3 fruit fly cellular contexts compared by ENCODE assay signal in genomic region chr2L:285596-286023, dm6.
TF ChIP-seq lines count a peak whose summit lies in the region.

No protein-coding gene starts in this region.

TF ChIP-seq in whole organism, embryonic, 481 proteins besides CTCF, POLR2A, EP300 and RAD21 (continued from another document and continues in another):
- TF ChIP-seq unc-4 (GFP tag; IDR thresholded peaks at IDR 0.05; lab: Robert Waterston, UW; ENCODE audit: partially characterized antibody) (peak; percentile 43; the same call in 1 of the 2 replicates), chm (GFP tag; IDR thresholded peaks at IDR 0.05; lab: Robert Waterston, UW) (peak; percentile 65), E2f2 (GFP tag; IDR thresholded peaks at IDR 0.05; lab: Robert Waterston, UW) (peak; percentile 49; the same call in 1 of the 2 replicates), NfI (GFP tag; optimal IDR thresholded peaks at IDR 0.05; lab: Kevin White, UChicago) (peak; percentile 54), CG11093 (GFP tag; IDR thresholded peaks at IDR 0.05; lab: Robert Waterston, UW) (no peak), CG8765 (GFP tag; IDR thresholded peaks at IDR 0.05; lab: Robert Waterston, UW) (no peak), MBD-R2 (GFP tag; IDR thresholded peaks at IDR 0.05; lab: Robert Waterston, UW) (peak; percentile 77; the same call in 1 of the 2 replicates), Taf1 (GFP tag; IDR thresholded peaks at IDR 0.05; lab: Robert Waterston, UW) (no peak), abd-A (tag; optimal IDR thresholded peaks at IDR 0.05; lab: Kevin White, UChicago) (peak; percentile 5), CG18476 (GFP tag; optimal IDR thresholded peaks at IDR 0.05; lab: Kevin White, UChicago) (peak; percentile 49), tna (GFP tag; IDR thresholded peaks at IDR 0.05; lab: Robert Waterston, UW; ENCODE audit: partially characterized antibody) (0 out of 2 replicates have a peak, but pooled peaks have one; percentile 14), CG16863 (GFP tag; optimal IDR thresholded peaks at IDR 0.05; lab: Kevin White, UChicago) (peak; percentile 34), CG4328 (GFP tag; optimal IDR thresholded peaks at IDR 0.05; lab: Kevin White, UChicago) (peak; percentile 24), luna (GFP tag; optimal IDR thresholded peaks at IDR 0.05; lab: Kevin White, UChicago) (peak; percentile 20), CG15696 (tag; optimal IDR thresholded peaks at IDR 0.05; lab: Kevin White, UChicago) (peak; percentile 7), CG8388 (GFP tag; optimal IDR thresholded peaks at IDR 0.05; lab: Kevin White, UChicago) (peak; percentile 31), esg (GFP tag; conservative IDR thresholded peaks at IDR 0.05; lab: Robert Waterston, UW) (no peak), CG7987 (GFP tag; optimal IDR thresholded peaks at IDR 0.05; lab: Kevin White, UChicago) (peak; percentile 54), CG1529 (GFP tag; optimal IDR thresholded peaks at IDR 0.05; lab: Kevin White, UChicago) (no peak), zfh2 (GFP tag; optimal IDR thresholded peaks at IDR 0.05; lab: Kevin White, UChicago) (peak; percentile 47), CG1647 (GFP tag; optimal IDR thresholded peaks at IDR 0.05; lab: Kevin White, UChicago) (no peak), dpn (GFP tag; optimal IDR thresholded peaks at IDR 0.05; lab: Kevin White, UChicago) (peak; percentile 24 to 32), gt (GFP tag; IDR thresholded peaks at IDR 0.05; lab: Robert Waterston, UW) (no peak), CG6689 (GFP tag; IDR thresholded peaks at IDR 0.05; lab: Robert Waterston, UW) (peak; percentile 83), danr (GFP tag; IDR thresholded peaks at IDR 0.05; lab: Robert Waterston, UW) (no peak), CG10431 (GFP tag; optimal IDR thresholded peaks at IDR 0.05; lab: Kevin White, UChicago) (peak; percentile 62), CG14050 (GFP tag; IDR thresholded peaks at IDR 0.05; lab: Robert Waterston, UW) (no peak; the same call in 2 of the 3 replicates), Deaf1 (tag; optimal IDR thresholded peaks at IDR 0.05; lab: Kevin White, UChicago) (peak; percentile 70), Neu2 (GFP tag; optimal IDR thresholded peaks at IDR 0.05; lab: Kevin White, UChicago; ENCODE audit: borderline replicate concordance) (no peak), Gsc (GFP tag; IDR thresholded peaks at IDR 0.05; lab: Robert Waterston, UW) (no peak), Six4 (GFP tag; optimal IDR thresholded peaks at IDR 0.05; lab: Kevin White, UChicago) (peak; percentile 28), Usf (GFP tag; optimal IDR thresholded peaks at IDR 0.05; lab: Kevin White, UChicago) (no peak), CG3995 (GFP tag; optimal IDR thresholded peaks at IDR 0.05; lab: Kevin White, UChicago) (no peak), CG1792 (GFP tag; optimal IDR thresholded peaks at IDR 0.05; lab: Kevin White, UChicago) (peak; percentile 40), oc (tag; optimal IDR thresholded peaks at IDR 0.05; lab: Kevin White, UChicago) (peak; percentile 1), CG8359 (GFP tag; optimal IDR thresholded peaks at IDR 0.05; lab: Kevin White, UChicago; ENCODE audit: borderline replicate concordance) (no peak), ken (GFP tag; IDR thresholded peaks at IDR 0.05; lab: Robert Waterston, UW) (0 out of 3 replicates have a peak, but pooled peaks have one; percentile 29), H2.0 (GFP tag; IDR thresholded peaks at IDR 0.05; lab: Robert Waterston, UW) (peak; percentile 36; the same call in 1 of the 2 replicates), CG6854 (GFP tag; optimal IDR thresholded peaks at IDR 0.05; lab: Kevin White, UChicago) (peak; percentile 55), CG10959 (GFP tag; IDR thresholded peaks at IDR 0.05; lab: Robert Waterston, UW) (no peak), Dip3 (GFP tag; optimal IDR thresholded peaks at IDR 0.05; lab: Kevin White, UChicago) (peak; percentile 54), CG14441 (GFP tag; IDR thresholded peaks at IDR 0.05; lab: Robert Waterston, UW) (peak; percentile 30; the same call in 1 of the 2 replicates)

TF ChIP-seq in whole organism, prepupa, 60 proteins besides CTCF, POLR2A, EP300 and RAD21 (continued from another document):
- TF ChIP-seq achi (GFP tag; optimal IDR thresholded peaks at IDR 0.05; lab: Kevin White, UChicago): peak; percentile 47
- TF ChIP-seq CG16779 (tag; optimal IDR thresholded peaks at IDR 0.05; lab: Kevin White, UChicago): no peak
- no peak for TF ChIP-seq vri (GFP tag; optimal IDR thresholded peaks at IDR 0.05; lab: Kevin White, UChicago)
- TF ChIP-seq acj6 (GFP tag; optimal IDR thresholded peaks at IDR 0.05; lab: Kevin White, UChicago): peak; percentile 53
- peak; percentile 1 for TF ChIP-seq Blimp-1 (GFP tag; optimal IDR thresholded peaks at IDR 0.05; lab: Kevin White, UChicago)
- TF ChIP-seq Sox15 (GFP tag; optimal IDR thresholded peaks at IDR 0.05; lab: Kevin White, UChicago): no peak
- TF ChIP-seq Sox102F (GFP tag; optimal IDR thresholded peaks at IDR 0.05; lab: Kevin White, UChicago): no peak
- TF ChIP-seq CG4318 (GFP tag; optimal IDR thresholded peaks at IDR 0.05; lab: Kevin White, UChicago): no peak
- TF ChIP-seq CG32006 (GFP tag; optimal IDR thresholded peaks at IDR 0.05; lab: Kevin White, UChicago): peak; percentile 6
- peak; percentile 31 for TF ChIP-seq Ets96B (tag; optimal IDR thresholded peaks at IDR 0.05; lab: Kevin White, UChicago)
- TF ChIP-seq CG6276 (GFP tag; optimal IDR thresholded peaks at IDR 0.05; lab: Kevin White, UChicago): no peak
- TF ChIP-seq CG11762 (GFP tag; optimal IDR thresholded peaks at IDR 0.05; lab: Kevin White, UChicago; ENCODE audit: insufficient read depth): no peak
- TF ChIP-seq CG8319 (GFP tag; optimal IDR thresholded peaks at IDR 0.05; lab: Kevin White, UChicago): no peak
- peak; percentile 59 for TF ChIP-seq CG3919 (GFP tag; optimal IDR thresholded peaks at IDR 0.05; lab: Kevin White, UChicago)
- peak; percentile 71 for TF ChIP-seq eg (GFP tag; IDR thresholded peaks at IDR 0.05; lab: Robert Waterston, UW)
- TF ChIP-seq cyc (GFP tag; optimal IDR thresholded peaks at IDR 0.05; lab: Kevin White, UChicago): peak; percentile 39
- peak; percentile 28 for TF ChIP-seq CG1621 (tag; optimal IDR thresholded peaks at IDR 0.05; lab: Kevin White, UChicago)
- peak; percentile 17 for TF ChIP-seq CG3032 (tag; optimal IDR thresholded peaks at IDR 0.05; lab: Kevin White, UChicago)
- TF ChIP-seq CG34406 (GFP tag; optimal IDR thresholded peaks at IDR 0.05; lab: Kevin White, UChicago): peak; percentile 35
- peak; percentile 47 for TF ChIP-seq pdm3 (GFP tag; optimal IDR thresholded peaks at IDR 0.05; lab: Kevin White, UChicago)
- TF ChIP-seq salr (GFP tag; optimal IDR thresholded peaks at IDR 0.05; lab: Kevin White, UChicago): peak in 1 of 2 experiments; percentile 17
- peak; percentile 60 for TF ChIP-seq CG6854 (GFP tag; optimal IDR thresholded peaks at IDR 0.05; lab: Kevin White, UChicago)
- TF ChIP-seq topi (GFP tag; optimal IDR thresholded peaks at IDR 0.05; lab: Kevin White, UChicago): peak; percentile 45
- no peak for TF ChIP-seq CG7368 (GFP tag; optimal IDR thresholded peaks at IDR 0.05; lab: Kevin White, UChicago)
- TF ChIP-seq dac (GFP tag; optimal IDR thresholded peaks at IDR 0.05; lab: Kevin White, UChicago): no peak
- TF ChIP-seq CG8632 (GFP tag; optimal IDR thresholded peaks at IDR 0.05; lab: Kevin White, UChicago): peak; percentile 27
- no peak for TF ChIP-seq Hr4 (GFP tag; optimal IDR thresholded peaks at IDR 0.05; lab: Kevin White, UChicago)
- peak; percentile 6 for TF ChIP-seq fkh (GFP tag; optimal IDR thresholded peaks at IDR 0.05; lab: Kevin White, UChicago)
- TF ChIP-seq Gug (GFP tag; IDR thresholded peaks at IDR 0.05; lab: Robert Waterston, UW): no peak
- TF ChIP-seq CG6163 (GFP tag; IDR thresholded peaks at IDR 0.05; lab: Robert Waterston, UW): peak; percentile 66; the same call in 2 of the 3 replicates
- TF ChIP-seq lz (GFP tag; optimal IDR thresholded peaks at IDR 0.05; lab: Kevin White, UChicago): peak; percentile 48
- TF ChIP-seq CG15336 (GFP tag; IDR thresholded peaks at IDR 0.05; lab: Robert Waterston, UW): no peak
- no peak for TF ChIP-seq fd85E (GFP tag; optimal IDR thresholded peaks at IDR 0.05; lab: Kevin White, UChicago)
- no peak for TF ChIP-seq Lpt (GFP tag; optimal IDR thresholded peaks at IDR 0.05; lab: Kevin White, UChicago)
- TF ChIP-seq CG6792 (GFP tag; optimal IDR thresholded peaks at IDR 0.05; lab: Kevin White, UChicago): no peak
- TF ChIP-seq esn (GFP tag; optimal IDR thresholded peaks at IDR 0.05; lab: Kevin White, UChicago): peak; percentile 61
- TF ChIP-seq Ets21C (GFP tag; optimal IDR thresholded peaks at IDR 0.05; lab: Kevin White, UChicago): peak; percentile 28
- TF ChIP-seq CG11902 (GFP tag; optimal IDR thresholded peaks at IDR 0.05; lab: Kevin White, UChicago): no peak

TF ChIP-seq in whole organism, wandering third instar larva, 38 proteins besides CTCF, POLR2A, EP300 and RAD21 (continued from another document):
- TF ChIP-seq usp (GFP tag; optimal IDR thresholded peaks at IDR 0.05; lab: Kevin White, UChicago) (no peak), CG9705 (GFP tag; optimal IDR thresholded peaks at IDR 0.05; lab: Kevin White, UChicago) (peak; percentile 6), N (GFP tag; optimal IDR thresholded peaks at IDR 0.05; lab: Kevin White, UChicago) (no peak), sage (GFP tag; optimal IDR thresholded peaks at IDR 0.05; lab: Kevin White, UChicago) (no peak), Hr78 (GFP tag; optimal IDR thresholded peaks at IDR 0.05; lab: Kevin White, UChicago) (no peak), HLH106 (tag; optimal IDR thresholded peaks at IDR 0.05; lab: Kevin White, UChicago) (peak; percentile 54)
